Worm (Caenorhabditis elegans) whole organism, L1 larva: ENCODE measurements around the gene F44E5.2.
A peak's percentile ranks its signal among the peaks of the same experiment; 100 is the strongest.

Source experiments
- C04F5.9 ChIP-seq: sonication (generic microtip); optimal IDR thresholded peaks from 2 replicates; lab custom pipeline; 2016; ENCODE audit warnings: missing genetic modification characterization, missing compliant biosample characterization
- F16B12.6 ChIP-seq: fragments of 150-350 bp; optimal IDR thresholded peaks from 2 replicates; lab custom pipeline; 2014; ENCODE audit warnings: missing biosample characterization, missing genetic modification characterization
- Y116A8C.19 ChIP-seq: sonication (generic microtip); optimal IDR thresholded peaks from 2 replicates; lab custom pipeline; 2016; ENCODE audit warnings: missing compliant biosample characterization, missing genetic modification characterization, borderline replicate concordance
- aha-1 ChIP-seq: fragments of 150-350 bp; optimal IDR thresholded peaks from 2 replicates; lab custom pipeline; 2014; ENCODE audit warnings: missing biosample characterization, missing genetic modification characterization
- blmp-1 ChIP-seq: fragments of 150-350 bp; optimal IDR thresholded peaks from 2 replicates; lab custom pipeline; 2014; ENCODE audit warnings: missing biosample characterization, missing genetic modification characterization
- ceh-63 ChIP-seq: fragments of 200-800 bp; sonication (Bioruptor generic); optimal IDR thresholded peaks from 2 replicates; lab custom pipeline; 2018; ENCODE audit warnings: mild to moderate bottlenecking, missing genetic modification characterization, missing compliant biosample characterization
- ceh-8 ChIP-seq: fragments of 200-800 bp; sonication (Bioruptor generic); optimal IDR thresholded peaks from 2 replicates; lab custom pipeline; 2018; ENCODE audit warnings: mild to moderate bottlenecking, missing genetic modification characterization, moderate library complexity, missing compliant biosample characterization
- ceh-82 ChIP-seq, 3 experiments: fragments of 150-350 bp in 1 of 3; sonication (generic microtip) in 2 of 3; optimal IDR thresholded peaks; 2 replicates each; lab custom pipeline; 2014 to 2017; ENCODE audit warnings: missing biosample characterization in 3 of 3, missing genetic modification characterization in 3 of 3
- ceh-88 ChIP-seq: fragments of 200-800 bp; sonication (Bioruptor generic); IDR thresholded peaks from 2 replicates; pipeline ENCODE4 v1.3.6; 2022; ENCODE audit warnings: missing genetic modification characterization, missing compliant biosample characterization
- dpl-1 ChIP-seq, 3 experiments: fragments of 150-350 bp in 2 of 3; sonication (generic microtip) in 1 of 3; optimal IDR thresholded peaks; 2 replicates each; lab custom pipeline; 2014 to 2017; ENCODE audit warnings: missing biosample characterization in 3 of 3, missing genetic modification characterization in 3 of 3, missing genetic modification reagents in 3 of 3
- dsc-1 ChIP-seq: sonication (generic microtip); optimal IDR thresholded peaks from 2 replicates; lab custom pipeline; 2016; ENCODE audit warnings: mild to moderate bottlenecking, missing genetic modification characterization, missing compliant biosample characterization
- efl-1 ChIP-seq, 4 experiments: fragments of 150-350 bp; optimal IDR thresholded peaks in 3 of 4; peaks in 1 of 4; 1 replicate in 1 of 4; 2 replicates in 3 of 4; lab custom pipeline; 2014; ENCODE audit warnings: missing biosample characterization in 2 of 4, missing genetic modification characterization in 2 of 4, missing genetic modification reagents in 2 of 4
- egl-27 ChIP-seq, 2 experiments: fragments of 150-350 bp in 1 of 2; sonication (generic microtip); optimal IDR thresholded peaks; 3 replicates each; lab custom pipeline; 2017 to 2018; ENCODE audit warnings: missing biosample characterization in 2 of 2, missing genetic modification characterization in 2 of 2, missing genetic modification reagents in 2 of 2
- fkh-10 ChIP-seq: sonication (generic microtip); optimal IDR thresholded peaks from 2 replicates; lab custom pipeline; 2017; ENCODE audit warnings: missing biosample characterization, missing genetic modification reagents, missing genetic modification characterization
- fkh-4 ChIP-seq: sonication (generic microtip); optimal IDR thresholded peaks from 2 replicates; lab custom pipeline; 2016; ENCODE audit warnings: missing compliant biosample characterization, missing genetic modification characterization, borderline replicate concordance
- hlh-17 ChIP-seq: fragments of 200-800 bp; sonication (Bioruptor generic); optimal IDR thresholded peaks from 2 replicates; lab custom pipeline; 2018; ENCODE audit warnings: missing genetic modification characterization, mild to moderate bottlenecking, missing compliant biosample characterization, moderate library complexity, borderline replicate concordance
- hpl-2 ChIP-seq: fragments of 150-350 bp; optimal IDR thresholded peaks from 2 replicates; lab custom pipeline; 2014; ENCODE audit warnings: missing biosample characterization, missing genetic modification reagents, missing genetic modification characterization
- irx-1 ChIP-seq: sonication (generic microtip); optimal IDR thresholded peaks from 2 replicates; lab custom pipeline; 2016; ENCODE audit warnings: missing genetic modification characterization, missing compliant biosample characterization
- isw-1 ChIP-seq: fragments of 200-800 bp; sonication (Bioruptor generic); IDR thresholded peaks from 2 replicates; pipeline ENCODE4 v1.3.6; 2022; ENCODE audit warnings: missing genetic modification characterization, missing compliant biosample characterization
- jun-1 ChIP-seq: fragments of 150-350 bp; optimal IDR thresholded peaks from 2 replicates; lab custom pipeline; 2014; ENCODE audit warnings: missing biosample characterization, missing genetic modification reagents, missing genetic modification characterization
- lir-3 ChIP-seq: sonication (generic microtip); optimal IDR thresholded peaks from 2 replicates; lab custom pipeline; 2016; ENCODE audit warnings: mild to moderate bottlenecking, missing genetic modification characterization, moderate library complexity, missing compliant biosample characterization; ENCODE audit not compliant: poor library complexity
- lsy-2 ChIP-seq, 2 experiments: fragments of 150-350 bp; optimal IDR thresholded peaks; 2 replicates each; lab custom pipeline; 2014; ENCODE audit warnings: missing biosample characterization in 2 of 2, missing genetic modification characterization in 2 of 2
- mdl-1 ChIP-seq, 2 experiments: fragments of 150-350 bp; optimal IDR thresholded peaks; 2 replicates each; lab custom pipeline; 2014 to 2017; ENCODE audit warnings: missing biosample characterization in 2 of 2, missing genetic modification characterization in 2 of 2, inconsistent platforms in 1 of 2
- mef-2 ChIP-seq: fragments of 150-350 bp; optimal IDR thresholded peaks from 2 replicates; lab custom pipeline; 2014; ENCODE audit warnings: missing biosample characterization, missing genetic modification characterization
- nhr-11 ChIP-seq: fragments of 150-350 bp; optimal IDR thresholded peaks from 2 replicates; lab custom pipeline; 2014; ENCODE audit warnings: missing biosample characterization, missing genetic modification characterization
- nhr-20 ChIP-seq: sonication (generic microtip); optimal IDR thresholded peaks from 2 replicates; lab custom pipeline; 2016; ENCODE audit warnings: mild to moderate bottlenecking, missing genetic modification characterization, missing compliant biosample characterization
- nhr-237 ChIP-seq: fragments of 150-350 bp; optimal IDR thresholded peaks from 2 replicates; lab custom pipeline; 2014; ENCODE audit warnings: missing biosample characterization, missing genetic modification characterization
- nhr-47 ChIP-seq: sonication (generic microtip); optimal IDR thresholded peaks from 2 replicates; lab custom pipeline; 2016; ENCODE audit warnings: mild to moderate bottlenecking, missing genetic modification characterization, moderate library complexity, missing compliant biosample characterization
- nhr-76 ChIP-seq: sonication (generic microtip); optimal IDR thresholded peaks from 2 replicates; lab custom pipeline; 2017; ENCODE audit warnings: missing biosample characterization, missing genetic modification characterization
- nhr-77 ChIP-seq: fragments of 150-350 bp; optimal IDR thresholded peaks from 2 replicates; lab custom pipeline; 2014; ENCODE audit warnings: missing biosample characterization, missing genetic modification characterization
- pqm-1 ChIP-seq: sonication (generic microtip); optimal IDR thresholded peaks from 3 replicates; lab custom pipeline; 2017; ENCODE audit warnings: missing biosample characterization, missing genetic modification characterization
- rnt-1 ChIP-seq: sonication (generic microtip); optimal IDR thresholded peaks from 2 replicates; lab custom pipeline; 2016; ENCODE audit warnings: mild to moderate bottlenecking, missing genetic modification characterization, moderate library complexity, missing compliant biosample characterization
- skn-1 ChIP-seq: fragments of 150-350 bp; optimal IDR thresholded peaks from 2 replicates; lab custom pipeline; 2014; ENCODE audit warnings: missing biosample characterization, missing genetic modification characterization
- snpc-4 ChIP-seq: fragments of 150-350 bp; optimal IDR thresholded peaks from 2 replicates; lab custom pipeline; 2014; ENCODE audit warnings: missing biosample characterization, missing genetic modification characterization
- snu-23 ChIP-seq: sonication (generic microtip); optimal IDR thresholded peaks from 2 replicates; lab custom pipeline; 2016; ENCODE audit warnings: missing genetic modification characterization, missing compliant biosample characterization
- sox-4 ChIP-seq: sonication (generic microtip); optimal IDR thresholded peaks from 2 replicates; lab custom pipeline; 2016; ENCODE audit warnings: missing genetic modification characterization, missing compliant biosample characterization
- swsn-7 ChIP-seq: sonication (generic microtip); optimal IDR thresholded peaks from 2 replicates; lab custom pipeline; 2016; ENCODE audit warnings: missing genetic modification characterization, missing compliant biosample characterization
- tlp-1 ChIP-seq: fragments of 150-350 bp; optimal IDR thresholded peaks from 2 replicates; lab custom pipeline; 2014; ENCODE audit warnings: missing biosample characterization, missing genetic modification characterization
- unc-130 ChIP-seq: fragments of 150-350 bp; optimal IDR thresholded peaks from 2 replicates; lab custom pipeline; 2017; ENCODE audit warnings: missing biosample characterization, missing genetic modification characterization, inconsistent platforms
- unc-30 ChIP-seq: sonication (generic microtip); optimal IDR thresholded peaks from 2 replicates; lab custom pipeline; 2017; ENCODE audit warnings: missing biosample characterization, missing genetic modification characterization
- unc-62 ChIP-seq: fragments of 150-350 bp; optimal IDR thresholded peaks from 2 replicates; lab custom pipeline; 2014; ENCODE audit warnings: missing biosample characterization, missing genetic modification reagents, missing genetic modification characterization
- unc-86 ChIP-seq: sonication (generic microtip); optimal IDR thresholded peaks from 2 replicates; lab custom pipeline; 2016; ENCODE audit warnings: missing genetic modification characterization, missing compliant biosample characterization
- unc-98 ChIP-seq: fragments of 200-800 bp; sonication (Bioruptor generic); IDR thresholded peaks from 2 replicates; pipeline ENCODE4 v1.3.6; 2022; ENCODE audit warnings: missing genetic modification characterization, missing compliant biosample characterization
- vab-15 ChIP-seq: sonication (generic microtip); optimal IDR thresholded peaks from 2 replicates; lab custom pipeline; 2017; ENCODE audit warnings: missing genotype, mild to moderate bottlenecking, missing genetic modification characterization, missing compliant biosample characterization
- xbp-1 ChIP-seq: sonication (generic microtip); optimal IDR thresholded peaks from 2 replicates; lab custom pipeline; 2016; ENCODE audit warnings: missing genetic modification characterization, missing compliant biosample characterization
- zag-1 ChIP-seq: fragments of 150-350 bp; optimal IDR thresholded peaks from 2 replicates; lab custom pipeline; 2014; ENCODE audit warnings: missing biosample characterization, missing genetic modification characterization
- ztf-11 ChIP-seq, 2 experiments: sonication (generic microtip); optimal IDR thresholded peaks; 2 replicates each; lab custom pipeline; 2016 to 2017; ENCODE audit warnings: missing genetic modification characterization in 2 of 2, missing biosample characterization in 1 of 2, missing compliant biosample characterization in 1 of 2
- ztf-4 ChIP-seq: fragments of 150-350 bp; optimal IDR thresholded peaks from 2 replicates; lab custom pipeline; 2014; ENCODE audit warnings: missing biosample characterization, missing genetic modification characterization

Gene F44E5.2

DNA sequence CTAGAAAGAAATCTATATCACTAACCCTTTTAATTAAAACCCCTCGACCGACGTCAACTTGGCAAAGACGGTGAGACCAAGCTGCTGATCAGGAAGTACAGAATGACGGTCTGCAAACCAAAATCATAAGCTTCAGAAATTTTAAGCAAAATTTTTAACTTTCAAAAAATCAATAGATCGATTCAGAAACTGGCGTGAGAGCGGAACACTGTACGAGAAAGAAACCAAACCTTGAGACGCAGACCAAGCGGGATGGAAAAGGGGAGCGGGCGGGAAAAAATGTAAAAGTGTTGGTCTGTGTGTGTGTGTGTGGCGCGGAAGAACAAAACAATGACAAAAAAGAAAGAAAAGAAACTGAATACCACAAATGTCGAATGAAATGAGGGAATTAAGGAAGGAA is 18.1 kb upstream of the F44E5.2 start, which contains the start of the genes F44E5.17 and gpb-1:
Gene F44E5.17, minus strand, starts transcription at position 101 of the 400 bp plus-strand sequence.
Gene gpb-1, minus strand, starts transcription at position 118 of the 400 bp plus-strand sequence.
- no peak for TF ChIP-seq efl-1 (optimal IDR thresholded peaks at IDR 0.05; lab: Kevin White, UChicago)
- TF ChIP-seq efl-1 (GFP tag; optimal IDR thresholded peaks at IDR 0.05 in 1 of 2; lab: Kevin White, UChicago), result peak in 1 of 2 experiments; percentile 27
- peak; percentile 46 for TF ChIP-seq blmp-1 (tag; lab: Kevin White, UChicago)
- TF ChIP-seq F16B12.6 (tag; lab: Kevin White, UChicago), result no peak
- no peak for TF ChIP-seq nhr-20 (tag; lab: Kevin White, UChicago)

DNA sequence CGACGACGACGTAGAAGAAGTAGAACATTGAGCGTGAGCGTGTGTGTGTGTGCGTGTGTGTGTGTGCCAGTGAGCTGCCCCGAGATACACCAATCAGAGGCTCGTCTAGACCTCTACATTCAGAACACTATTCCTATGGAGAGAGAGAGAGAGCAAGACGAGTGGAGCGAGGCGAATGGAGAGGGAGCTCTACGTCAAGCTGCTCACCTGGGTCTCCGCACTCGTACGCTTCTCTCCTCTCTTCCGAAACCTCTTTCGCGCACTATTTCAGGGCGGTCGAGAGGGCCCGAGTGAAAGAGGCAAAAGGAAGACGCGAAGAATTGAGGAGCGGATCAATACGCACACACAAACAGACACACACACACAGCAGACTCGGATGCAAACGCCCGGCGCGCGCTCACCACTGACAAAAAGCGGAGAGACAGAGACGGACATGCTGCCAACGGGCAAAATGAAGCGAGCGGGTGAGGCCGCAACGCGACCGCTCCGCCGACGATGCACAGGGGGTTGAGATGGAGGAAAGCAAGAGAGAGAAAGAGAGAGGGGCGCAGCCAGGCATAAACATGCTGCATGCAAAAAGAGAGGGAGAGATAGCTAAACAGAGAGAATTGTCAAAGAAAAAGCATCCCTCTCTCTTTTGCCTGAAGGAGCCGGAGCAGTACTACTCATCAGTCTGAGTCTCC is 16.9 kb upstream of the F44E5.2 start:
- TF ChIP-seq xbp-1 (tag; lab: Kevin White, UChicago), result peak; percentile 67
- peak; percentile 55 for TF ChIP-seq fkh-10
- TF ChIP-seq nhr-20 (tag; lab: Kevin White, UChicago), result peak; percentile 82
- no peak for TF ChIP-seq ceh-63 (GFP tag; lab: Kevin White, UChicago)
- TF ChIP-seq C04F5.9 (tag; lab: Kevin White, UChicago), result no peak
- TF ChIP-seq ztf-11 (tag; optimal IDR thresholded peaks at IDR 0.05; lab: Kevin White, UChicago), result peak in 1 of 2 experiments; percentile 78
- peak; percentile 25 for TF ChIP-seq F16B12.6 (tag; lab: Kevin White, UChicago)
- peak; percentile 69 for TF ChIP-seq jun-1 (tag; lab: Kevin White, UChicago)
- peak; percentile 54 to 80 (median 73) for TF ChIP-seq ceh-82 (tag; optimal IDR thresholded peaks at IDR 0.05; lab: Kevin White, UChicago)
- peak; percentile 93 for TF ChIP-seq unc-86
- TF ChIP-seq lir-3 (tag; lab: Kevin White, UChicago), result peak; percentile 52
- peak; percentile 86 for TF ChIP-seq irx-1 (tag; lab: Kevin White, UChicago)
- peak; percentile 49 to 64 for TF ChIP-seq egl-27 (tag; optimal IDR thresholded peaks at IDR 0.05; lab: Kevin White, UChicago)
- peak; percentile 90 for TF ChIP-seq nhr-47 (tag; lab: Kevin White, UChicago)
- peak; percentile 45 for TF ChIP-seq rnt-1
- peak; percentile 30 for TF ChIP-seq sox-4
- no peak for TF ChIP-seq nhr-11 (tag; lab: Kevin White, UChicago)
- TF ChIP-seq fkh-4 (tag; lab: Kevin White, UChicago), result peak; percentile 19
- TF ChIP-seq unc-30 (tag; lab: Kevin White, UChicago), result no peak
- TF ChIP-seq zag-1 (tag; lab: Kevin White, UChicago), result no peak
- TF ChIP-seq dpl-1 (GFP tag; optimal IDR thresholded peaks at IDR 0.05; lab: Kevin White, UChicago), result peak; percentile 17 to 41 (median 40)
- no peak for TF ChIP-seq unc-98
- no peak for TF ChIP-seq pqm-1
- peak; percentile 56 for TF ChIP-seq ceh-8 (GFP tag; lab: Kevin White, UChicago)
- TF ChIP-seq Y116A8C.19 (tag; lab: Kevin White, UChicago), result no peak
- no peak for TF ChIP-seq vab-15 (tag; lab: Kevin White, UChicago)
- no peak for TF ChIP-seq hpl-2 (GFP tag; lab: Kevin White, UChicago)
- TF ChIP-seq mdl-1 (tag; optimal IDR thresholded peaks at IDR 0.05; lab: Kevin White, UChicago), result peak in 1 of 2 experiments; percentile 54
- peak; percentile 70 for TF ChIP-seq dsc-1
- no peak for TF ChIP-seq aha-1 (tag; lab: Kevin White, UChicago)
- TF ChIP-seq mef-2 (tag; lab: Kevin White, UChicago), result peak; percentile 6
- peak; percentile 37; the same call in 1 of the 2 replicates for TF ChIP-seq isw-1
- TF ChIP-seq ceh-88 (GFP tag; lab: Robert Waterston, UW), result peak; percentile 63; the same call in 1 of the 2 replicates
- no peak for TF ChIP-seq tlp-1 (tag; lab: Kevin White, UChicago)
- peak; percentile 69 for TF ChIP-seq skn-1
- no peak for TF ChIP-seq unc-62
- no peak for TF ChIP-seq hlh-17
- TF ChIP-seq swsn-7, result peak; percentile 94
- peak; percentile 51 for TF ChIP-seq unc-130
- TF ChIP-seq snpc-4 (tag; lab: Kevin White, UChicago), result peak; percentile 53
- TF ChIP-seq snu-23 (GFP tag; lab: Kevin White, UChicago), result peak; percentile 90
- peak; percentile 92 for TF ChIP-seq ztf-4
- no peak for TF ChIP-seq nhr-237 (tag; lab: Kevin White, UChicago)
- TF ChIP-seq lsy-2 (tag; optimal IDR thresholded peaks at IDR 0.05; lab: Kevin White, UChicago), result peak; percentile 73 to 80
- peak; percentile 29 for TF ChIP-seq nhr-76 (tag; lab: Kevin White, UChicago)
- peak; percentile 38 for TF ChIP-seq blmp-1 (tag; lab: Kevin White, UChicago)
- peak; percentile 89 for TF ChIP-seq nhr-77 (tag; lab: Kevin White, UChicago)
